Worm (Caenorhabditis elegans): ENCODE results near the gene str-25.

The str-25 gene

ce11 chrV:16159594-16159993 is 44.1 kb downstream of the str-25 start, which contains the start of gene F10A3.17:
Gene F10A3.17, minus strand, starts transcription at chrV:16159694.
- no peak for TF ChIP-seq unc-62 (GFP tag; optimal IDR thresholded peaks at IDR 0.05)

DNA sequence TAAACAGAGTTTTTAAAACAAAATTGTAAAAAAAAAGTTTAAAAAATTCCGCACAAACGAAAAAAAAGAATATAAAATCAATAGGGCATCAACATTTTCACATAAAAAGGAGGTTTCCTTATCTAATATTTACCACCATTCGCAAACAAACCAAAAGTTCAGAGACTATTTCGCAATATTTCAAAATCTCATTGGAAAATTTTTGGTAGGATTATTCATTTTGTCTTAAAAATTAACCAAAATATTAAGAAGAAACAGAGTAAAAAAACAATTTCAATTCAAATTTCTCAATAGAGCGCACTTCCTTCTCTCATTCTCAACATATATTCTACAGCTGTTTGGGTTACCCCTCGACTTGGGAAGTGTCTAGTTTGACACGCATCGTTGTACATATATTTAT is 44.6 kb downstream of the str-25 start:
- no peak for TF ChIP-seq unc-62 (GFP tag; optimal IDR thresholded peaks at IDR 0.05)

DNA sequence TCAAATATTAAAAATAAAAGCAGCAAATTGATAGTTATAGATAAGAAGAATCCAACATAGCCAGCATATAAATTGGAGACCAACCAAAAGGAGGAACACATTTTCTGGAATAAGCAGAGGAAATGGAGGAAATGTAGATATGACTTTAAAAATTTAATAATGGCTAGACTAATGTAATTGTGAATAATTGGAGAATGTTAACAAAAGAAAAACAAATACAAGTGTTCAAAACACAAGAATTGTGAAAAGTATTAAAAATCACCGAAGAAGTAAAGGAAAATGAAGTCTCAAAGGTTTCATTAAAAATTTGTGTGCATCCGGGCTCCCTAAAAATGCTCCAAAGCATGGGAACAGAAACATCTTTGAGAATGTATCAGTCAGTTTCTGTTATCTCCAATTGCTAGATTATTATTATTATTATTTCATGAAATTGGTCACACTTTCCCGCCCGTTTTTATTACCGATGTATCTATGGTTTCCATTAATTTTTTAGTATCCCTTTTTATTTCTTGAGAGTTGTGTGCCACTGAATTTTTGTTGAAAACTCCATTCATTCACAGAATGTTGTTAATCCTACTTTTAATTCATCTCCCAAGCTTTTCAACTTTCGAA is 46.7 kb downstream of the str-25 start, which contains the start of the genes str-109 and F10A3.11:
Gene str-109, minus strand, starts transcription at position 101 of the 612 bp plus-strand sequence.
Gene F10A3.11, plus strand, starts transcription at position 562 of the 612 bp plus-strand sequence.
- no peak for TF ChIP-seq unc-62 (GFP tag; optimal IDR thresholded peaks at IDR 0.05)

DNA sequence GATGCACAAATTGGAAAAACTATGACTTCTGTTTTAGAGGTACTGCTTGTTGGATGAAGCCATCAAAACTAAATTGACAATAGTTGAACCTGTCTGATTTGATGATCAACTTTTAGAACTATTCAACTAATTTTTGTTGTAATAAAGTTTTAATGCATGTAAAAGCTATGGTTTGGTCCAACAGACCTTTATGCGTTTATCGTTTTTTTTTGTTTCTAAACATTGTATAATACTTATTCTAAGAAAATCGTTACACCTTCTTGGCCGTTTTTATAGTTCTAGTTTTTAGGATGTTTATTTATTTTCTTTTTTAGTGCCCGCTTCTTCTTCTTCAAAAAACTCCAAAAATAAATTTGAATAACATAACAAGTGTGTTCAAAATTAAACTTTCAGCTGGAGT is 48.2 kb downstream of the str-25 start, which contains the start of gene F10A3.12:
Gene F10A3.12, plus strand, starts transcription at position 301 of the 400 bp plus-strand sequence.
- TF ChIP-seq unc-62 (GFP tag; optimal IDR thresholded peaks at IDR 0.05), result no peak

DNA sequence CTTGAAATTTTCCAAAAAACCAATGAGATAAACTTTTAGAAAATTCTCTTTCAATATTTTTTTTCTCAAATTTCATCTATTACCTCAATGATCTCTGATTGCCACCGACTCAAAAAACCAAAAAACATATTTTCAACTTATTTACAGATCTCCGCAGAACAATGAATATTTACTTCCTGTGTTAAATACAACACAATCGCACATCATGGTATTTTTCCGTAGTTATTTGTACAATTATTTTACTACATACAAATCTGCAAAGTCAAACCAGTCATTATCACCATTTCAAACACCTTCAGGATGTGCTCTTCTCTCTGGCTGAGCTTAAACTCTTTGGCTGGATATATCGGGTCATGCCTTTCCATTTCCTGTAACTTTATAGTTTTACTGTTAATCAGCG is 50.5 kb downstream of the str-25 start, which contains the start of gene str-108:
Gene str-108, plus strand, starts transcription at position 301 of the 400 bp plus-strand sequence.
- TF ChIP-seq unc-62 (GFP tag; optimal IDR thresholded peaks at IDR 0.05), result no peak

Measured in whole organism, dauer.